Worm (Caenorhabditis elegans) whole organism, L1 larva: ENCODE results near the gene F37B12.3.

ENCODE experiments used
- efl-1 ChIP-seq, 4 experiments: fragments of 150-350 bp; optimal IDR thresholded peaks in 3 of 4; peaks in 1 of 4; 1 replicate in 1 of 4; 2 replicates in 3 of 4; lab custom pipeline; 2014; ENCODE audit warnings: missing biosample characterization in 2 of 4, missing genetic modification characterization in 2 of 4, missing genetic modification reagents in 2 of 4
- elt-3 ChIP-seq, 6 experiments: fragments of 150-350 bp in 1 of 6; sonication (generic microtip); optimal IDR thresholded peaks; 2 replicates each; lab custom pipeline; 2017 to 2018; ENCODE audit warnings: missing biosample characterization in 6 of 6, missing genetic modification characterization in 6 of 6, inconsistent platforms in 1 of 6
- fos-1 ChIP-seq: fragments of 150-350 bp; optimal IDR thresholded peaks from 2 replicates; lab custom pipeline; 2014; ENCODE audit warnings: missing biosample characterization, missing genetic modification characterization
- lin-39 ChIP-seq: fragments of 150-350 bp; optimal IDR thresholded peaks from 2 replicates; lab custom pipeline; 2014; ENCODE audit warnings: missing biosample characterization, missing genetic modification reagents, missing genetic modification characterization
- nhr-12 ChIP-seq: sonication (generic microtip); optimal IDR thresholded peaks from 2 replicates; lab custom pipeline; 2017; ENCODE audit warnings: missing biosample characterization, missing genetic modification characterization
- pqm-1 ChIP-seq: sonication (generic microtip); optimal IDR thresholded peaks from 3 replicates; lab custom pipeline; 2017; ENCODE audit warnings: missing biosample characterization, missing genetic modification characterization
- unc-130 ChIP-seq: fragments of 150-350 bp; optimal IDR thresholded peaks from 2 replicates; lab custom pipeline; 2017; ENCODE audit warnings: missing biosample characterization, missing genetic modification characterization, inconsistent platforms

DNA sequence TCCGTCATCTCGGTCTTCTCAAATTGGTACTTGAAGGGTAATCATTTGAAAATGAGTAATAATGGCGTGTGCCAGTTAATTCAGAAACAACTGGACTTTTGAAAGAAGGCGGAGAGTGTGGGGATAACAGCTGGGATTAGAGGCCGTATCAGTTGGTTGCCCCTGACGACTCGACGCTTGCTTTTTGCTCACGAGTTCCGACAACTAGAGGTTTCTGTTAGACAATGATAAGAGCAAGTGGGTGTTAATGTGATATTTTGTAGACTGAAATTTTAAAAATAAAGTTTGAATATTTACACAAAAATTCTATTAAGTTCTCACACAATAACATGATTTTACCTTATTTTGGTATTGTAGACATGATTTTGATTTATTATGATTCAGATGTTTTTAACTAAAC is 36.1 kb downstream of the F37B12.3 start, which contains the start of gene F44G4.7:
- TF ChIP-seq pqm-1 (tag; lab: Kevin White, UChicago) (no peak), lin-39 (tag; lab: Kevin White, UChicago) (no peak), unc-130 (tag; lab: Kevin White, UChicago) (no peak), nhr-12 (tag; lab: Kevin White, UChicago) (no peak), efl-1 (optimal IDR thresholded peaks at IDR 0.05; lab: Kevin White, UChicago) (no peak), efl-1 (GFP tag; optimal IDR thresholded peaks at IDR 0.05 in 1 of 2; lab: Kevin White, UChicago) (no peak), fos-1 (tag; lab: Kevin White, UChicago) (no peak), elt-3 (tag; optimal IDR thresholded peaks at IDR 0.05; lab: Kevin White, UChicago) (no peak)
